Worm (Caenorhabditis elegans) whole organism, dauer: Measurements from ENCODE around the gene rbm-28.

Source experiments
- unc-62 ChIP-seq: sonication (generic microtip); optimal IDR thresholded peaks from 2 replicates; lab custom pipeline; 2017; ENCODE audit warnings: missing biosample characterization, missing genetic modification reagents, missing genetic modification characterization

Gene rbm-28

DNA sequence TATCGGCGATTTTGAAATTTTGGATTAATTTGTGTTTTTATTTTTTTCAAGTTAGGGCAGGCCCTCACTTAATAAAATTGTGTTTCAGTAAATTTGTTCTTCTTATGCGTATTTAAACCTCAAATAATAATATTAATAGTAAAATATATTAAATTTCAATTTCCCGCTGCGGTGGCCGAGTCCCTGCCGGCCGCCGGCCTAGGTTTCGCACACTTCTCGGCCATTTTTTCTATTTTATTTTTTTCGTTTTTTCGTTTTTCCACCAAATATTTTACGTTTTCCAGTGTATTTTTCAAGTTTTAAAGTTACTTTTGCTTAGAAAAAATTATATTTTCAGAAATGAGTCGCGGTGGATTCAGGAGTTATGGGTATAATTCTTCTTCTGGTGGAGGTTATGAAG, at the start of gene rbm-28:
Gene rbm-28 (plus strand): TSS at position 338 of the 400 bp plus-strand sequence.
- TF ChIP-seq unc-62 (GFP tag; lab: Kevin White, UChicago), result no peak

DNA sequence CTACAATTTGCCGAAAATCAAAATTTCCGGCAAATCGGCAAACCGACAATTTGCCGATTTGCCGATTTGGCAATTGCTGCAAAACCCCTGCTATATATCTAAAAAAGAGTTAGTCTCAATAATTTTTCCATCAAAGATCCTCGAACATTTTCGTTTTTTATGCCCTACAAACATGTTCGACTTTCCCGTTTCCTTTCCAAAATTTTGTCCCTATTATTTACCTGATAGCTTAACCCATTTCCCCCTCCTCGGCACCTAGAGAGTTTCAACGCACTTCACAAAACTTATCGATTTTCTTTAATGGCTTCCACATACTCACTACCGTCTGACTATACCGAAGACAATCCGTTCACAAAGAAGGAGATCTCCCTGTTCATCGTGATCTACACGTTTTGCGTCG, 48.4 kb upstream of the rbm-28 start, which contains the start of gene W01D2.6:
Gene W01D2.6 (plus strand): TSS at position 301 of the 400 bp plus-strand sequence.
- no peak for TF ChIP-seq unc-62 (GFP tag; lab: Kevin White, UChicago)

DNA sequence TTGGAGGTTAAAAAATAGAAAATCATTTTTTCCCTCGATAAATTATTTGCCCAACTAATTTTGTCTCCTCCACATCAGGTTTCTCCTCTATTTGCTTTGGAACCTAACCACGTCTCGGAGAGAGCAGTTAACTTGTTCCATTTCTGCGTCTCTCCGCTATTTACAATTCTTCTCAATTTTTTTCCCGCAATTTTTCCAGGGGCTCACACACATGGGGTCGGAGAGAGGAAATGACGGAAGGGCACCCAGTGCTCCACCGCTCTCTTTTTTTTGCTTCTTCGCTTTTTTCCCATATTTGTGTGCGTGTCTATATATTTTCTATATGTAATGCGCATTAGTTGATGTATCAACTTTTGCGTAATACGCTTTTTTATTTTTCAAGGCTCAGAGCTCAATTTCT, 46.5 kb upstream of the rbm-28 start:
- TF ChIP-seq unc-62 (GFP tag; lab: Kevin White, UChicago), result no peak

DNA sequence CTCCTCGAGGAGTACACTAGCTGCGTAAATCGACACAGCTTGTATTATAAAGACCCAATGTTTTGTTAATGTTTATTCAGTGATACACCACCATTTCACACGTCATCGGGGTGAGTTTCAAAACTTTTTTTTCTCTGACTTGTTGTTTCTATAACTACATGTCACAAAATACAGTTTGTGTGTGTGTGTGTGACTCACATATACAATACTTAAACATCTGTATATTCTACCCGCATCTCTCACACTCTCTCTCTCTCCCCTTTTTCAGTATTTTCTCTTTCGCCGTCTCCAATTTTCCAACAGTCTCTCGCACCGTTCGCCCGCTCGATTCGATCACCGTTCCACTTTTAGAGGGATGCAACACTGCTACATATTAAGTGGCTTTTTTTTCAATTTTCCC, 45.6 kb upstream of the rbm-28 start:
- TF ChIP-seq unc-62 (GFP tag; lab: Kevin White, UChicago), result no peak

DNA sequence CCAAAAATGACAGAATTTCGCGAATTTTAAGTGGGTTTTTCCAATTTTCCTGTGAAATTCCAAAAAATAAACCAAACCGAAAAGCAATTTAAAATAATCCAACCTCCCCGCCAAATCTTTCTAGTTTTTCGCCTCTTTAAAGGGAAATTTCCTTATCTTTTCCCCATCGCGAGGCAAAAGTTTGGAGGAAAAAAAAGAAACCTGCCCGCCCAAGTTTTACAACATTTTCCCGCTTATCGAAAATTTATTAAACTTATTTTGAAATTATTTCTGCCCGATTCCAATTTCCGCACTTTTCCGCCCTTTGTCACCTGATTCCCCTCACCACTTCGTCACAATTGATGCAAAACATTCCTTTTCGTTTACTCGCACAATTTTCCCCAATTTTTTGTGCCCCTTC, 44.8 kb upstream of the rbm-28 start, which contains the start of gene osta-3:
Gene osta-3 (plus strand): TSS at position 301 of the 400 bp plus-strand sequence.
- TF ChIP-seq unc-62 (GFP tag; lab: Kevin White, UChicago), result no peak

DNA sequence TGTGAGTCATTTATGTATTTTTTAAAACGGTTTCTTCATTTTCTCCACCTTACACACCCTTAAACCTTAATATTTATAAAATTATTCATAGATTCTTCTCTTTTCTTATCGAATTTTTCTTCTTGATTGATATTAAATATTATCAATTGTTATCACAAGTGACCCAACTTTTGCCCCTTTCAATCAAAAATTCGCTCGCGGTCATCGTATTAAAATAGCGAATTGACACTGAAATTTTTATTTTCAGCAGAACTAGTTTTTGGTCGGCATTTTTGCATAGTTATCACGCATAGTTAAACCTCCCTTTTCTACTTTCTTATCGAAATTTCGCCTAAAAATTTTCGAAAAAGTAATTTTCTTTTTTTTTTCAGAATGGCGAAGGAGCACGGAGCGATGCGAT, 44.4 kb upstream of the rbm-28 start:
- no peak for TF ChIP-seq unc-62 (GFP tag; lab: Kevin White, UChicago)

DNA sequence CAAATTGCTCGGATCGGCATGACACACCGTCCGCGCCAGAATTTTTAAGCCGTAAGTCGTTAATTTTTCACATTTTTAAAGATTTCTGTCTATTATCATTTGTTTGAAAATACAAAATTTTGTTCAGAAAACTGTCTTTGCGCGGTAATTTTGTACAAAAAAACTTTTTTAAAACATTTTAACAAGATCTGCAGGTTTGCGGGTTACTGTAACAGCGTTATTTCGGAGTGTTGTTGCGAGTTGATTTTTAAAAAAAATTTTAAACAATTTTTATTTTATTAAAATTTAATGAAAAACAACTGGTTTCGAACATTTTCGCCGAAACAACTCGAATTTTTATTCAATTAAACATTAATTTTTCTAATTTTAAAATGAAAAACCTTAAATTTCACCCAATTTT, 44.0 kb upstream of the rbm-28 start:
- no peak for TF ChIP-seq unc-62 (GFP tag; lab: Kevin White, UChicago)

DNA sequence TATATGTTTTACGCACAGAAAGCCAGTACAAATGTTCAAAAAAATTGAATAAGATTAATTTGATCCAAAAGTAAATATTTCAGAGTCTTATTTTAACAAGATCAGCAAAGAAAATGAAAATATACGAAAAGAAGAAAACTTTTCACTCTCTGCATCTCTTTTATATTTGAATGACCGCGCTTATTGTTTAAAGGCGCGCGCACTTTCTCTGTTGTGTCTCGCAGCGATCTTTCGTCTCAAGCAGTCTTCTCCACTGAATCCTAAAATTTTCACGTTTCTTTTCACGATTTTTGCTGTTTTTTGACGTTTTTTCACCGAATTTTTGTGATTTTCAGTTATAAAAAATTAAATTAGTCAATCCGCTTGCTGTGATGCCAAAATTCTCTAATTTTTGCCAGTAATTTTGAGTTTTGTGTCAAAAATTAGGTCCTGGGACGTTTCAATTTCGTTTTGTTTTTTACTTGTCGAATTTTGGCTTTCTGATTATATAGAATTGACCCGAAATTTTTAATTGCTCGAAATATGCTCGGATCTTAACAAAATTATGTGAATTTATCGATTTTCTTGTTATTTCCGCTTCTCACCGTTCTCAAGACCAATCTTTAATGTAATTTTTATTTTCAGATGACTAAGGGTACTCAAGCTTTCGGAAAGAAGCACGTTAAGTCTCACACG, 42.0 kb upstream of the rbm-28 start, which contains the start of gene W01D2.1:
Gene W01D2.1 (plus strand): TSS at position 625 of the 675 bp plus-strand sequence.
- TF ChIP-seq unc-62 (GFP tag; lab: Kevin White, UChicago), result no peak

DNA sequence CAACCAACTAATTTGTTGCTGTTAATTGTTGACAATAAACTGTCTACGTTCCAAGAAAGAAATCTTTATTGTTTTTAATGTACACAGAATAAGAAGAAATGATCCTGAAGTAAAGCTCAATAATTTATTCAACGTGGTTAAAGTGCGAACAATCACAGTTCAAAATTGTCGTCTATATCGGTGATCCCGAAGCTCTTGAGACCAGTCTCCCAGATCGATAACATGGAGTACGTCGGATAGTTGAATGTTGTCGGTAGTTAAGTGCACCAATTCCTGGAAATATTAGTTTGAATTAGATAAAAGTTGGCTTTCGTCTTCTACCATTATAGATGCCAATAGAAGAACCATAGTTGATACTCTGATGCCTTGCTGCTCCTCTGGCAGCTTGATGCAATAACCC, 41.0 kb upstream of the rbm-28 start:
- TF ChIP-seq unc-62 (GFP tag; lab: Kevin White, UChicago), result no peak

DNA sequence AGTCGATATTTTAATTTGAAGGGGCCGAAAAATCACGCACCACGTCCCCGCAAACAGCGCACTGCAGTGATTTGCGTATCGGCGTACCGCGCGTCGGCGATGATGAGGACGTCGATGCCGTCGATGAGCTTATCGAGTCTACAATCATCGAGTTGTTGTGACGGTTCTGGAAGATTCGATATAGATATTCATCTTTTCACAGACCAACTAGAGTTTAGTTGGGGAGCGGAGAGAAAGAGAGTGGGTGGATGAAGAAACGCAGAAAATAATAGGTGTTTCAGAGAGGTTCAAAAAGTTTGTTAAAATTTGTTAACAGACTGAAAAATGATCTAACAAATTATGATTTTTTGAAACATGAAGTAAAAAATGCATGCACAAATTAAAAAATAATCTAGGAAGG, 38.7 kb upstream of the rbm-28 start, which contains the start of gene nhr-61:
Gene nhr-61 (minus strand): TSS at position 168 of the 400 bp plus-strand sequence.
- TF ChIP-seq unc-62 (GFP tag; lab: Kevin White, UChicago), result no peak

DNA sequence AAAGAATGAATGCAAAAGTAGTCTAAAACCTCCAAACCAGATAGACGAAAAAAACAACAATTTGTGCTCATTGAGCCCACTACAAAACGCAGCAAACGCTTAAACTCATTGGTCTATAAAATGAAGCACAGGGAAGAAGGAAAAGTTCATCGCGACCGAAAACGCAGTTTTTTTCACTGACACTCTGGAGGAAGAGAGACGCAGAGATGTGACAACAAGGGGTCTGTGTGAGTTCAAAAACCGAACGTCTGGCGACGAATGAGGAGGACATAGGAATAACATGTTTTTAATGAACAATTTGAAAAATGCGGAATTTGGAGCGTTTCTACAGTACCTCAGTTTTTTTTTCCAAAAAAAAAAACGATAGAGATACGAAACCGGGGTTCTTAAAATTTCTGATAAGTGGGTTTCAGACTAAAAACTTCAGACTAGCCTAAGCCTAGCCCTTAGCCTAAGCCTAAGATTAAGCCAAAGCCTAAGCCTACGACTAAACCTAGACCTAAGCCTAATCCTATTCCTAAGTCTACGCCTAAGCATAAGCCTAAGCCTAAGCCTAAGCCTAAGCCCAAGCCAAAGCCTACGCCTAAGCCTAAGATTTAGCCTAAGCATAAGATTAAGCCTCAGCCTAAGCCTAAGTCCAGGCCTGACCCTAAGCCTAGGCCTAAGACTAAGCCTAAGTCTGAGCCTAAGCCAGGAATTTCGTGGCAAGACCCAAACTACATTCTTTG, 37.6 kb upstream of the rbm-28 start:
- no peak for TF ChIP-seq unc-62 (GFP tag; lab: Kevin White, UChicago)

DNA sequence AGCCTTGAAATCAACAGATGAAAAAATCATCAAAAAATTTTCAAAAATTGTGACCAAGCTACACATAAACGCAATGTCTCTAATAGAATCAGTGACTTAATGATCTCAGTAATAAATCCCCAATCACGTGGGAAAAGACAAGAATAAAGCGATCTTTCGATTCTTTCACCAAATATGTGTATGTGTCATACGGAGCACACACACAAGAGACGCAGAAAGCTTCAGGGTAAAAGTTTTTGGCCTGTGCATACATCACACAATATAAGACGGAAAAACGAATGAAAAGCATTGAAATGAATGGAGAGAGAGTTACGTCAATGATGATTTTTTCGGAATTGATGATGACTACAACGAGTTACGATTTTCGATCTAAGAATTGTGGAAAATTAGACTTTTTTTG, 36.6 kb upstream of the rbm-28 start:
- TF ChIP-seq unc-62 (GFP tag; lab: Kevin White, UChicago), result no peak

DNA sequence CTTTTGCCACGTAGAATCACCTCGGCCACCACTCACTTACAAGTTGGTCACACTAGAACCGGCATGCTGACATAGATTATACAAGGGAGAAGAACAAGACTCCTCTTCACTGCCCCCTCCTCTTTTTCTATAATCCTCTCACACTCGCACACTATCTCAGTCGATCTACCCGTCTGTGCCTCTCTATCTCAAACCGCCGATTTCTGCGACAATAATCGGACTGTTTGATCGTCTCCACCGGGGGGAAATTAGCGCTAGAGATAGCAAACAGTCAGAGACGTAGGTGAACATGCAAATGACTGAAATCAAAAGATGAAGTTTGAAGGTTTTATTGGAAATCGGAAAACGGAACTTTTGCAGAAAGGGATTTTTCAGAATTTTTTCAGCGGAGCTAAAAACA, 34.6 kb upstream of the rbm-28 start:
- TF ChIP-seq unc-62 (GFP tag; lab: Kevin White, UChicago), result no peak

DNA sequence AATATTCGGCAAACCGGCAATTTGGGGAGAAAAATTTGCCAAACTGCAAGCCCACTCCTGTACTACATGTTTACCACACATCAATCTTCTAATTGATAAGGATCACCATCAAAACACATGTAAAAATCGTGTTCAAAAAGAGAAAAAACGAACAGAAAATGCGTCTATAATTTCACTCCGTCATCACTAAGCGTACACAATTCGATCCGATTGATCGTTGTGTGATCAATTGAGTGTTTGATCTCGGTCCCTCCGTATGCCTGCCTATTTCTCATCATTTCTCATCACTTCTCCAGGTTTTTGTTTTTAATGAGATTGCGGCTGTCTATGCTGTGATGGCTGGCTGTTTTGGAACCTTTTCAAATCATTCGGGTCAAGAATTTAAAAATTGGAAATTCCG, 31.6 kb upstream of the rbm-28 start:
- no peak for TF ChIP-seq unc-62 (GFP tag; lab: Kevin White, UChicago)

DNA sequence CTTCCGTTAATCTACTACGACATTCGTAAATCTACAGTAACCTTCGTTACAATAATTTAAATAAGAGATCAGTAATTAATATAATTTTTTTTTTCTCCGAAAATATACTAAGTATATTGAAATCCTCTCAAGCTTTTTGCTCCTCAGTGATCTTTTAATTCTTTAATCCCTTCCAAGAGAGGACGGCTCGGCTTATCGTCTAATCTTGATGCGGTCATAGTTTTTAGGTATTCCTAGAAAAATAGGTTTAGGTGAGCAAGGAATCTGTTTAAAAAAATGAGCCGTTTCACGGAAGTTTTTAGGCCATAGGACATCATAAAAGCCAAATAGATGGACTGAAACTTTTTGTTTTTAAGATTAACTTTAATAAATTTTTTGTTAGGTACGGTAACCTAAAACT, 25.0 kb upstream of the rbm-28 start:
- TF ChIP-seq unc-62 (GFP tag; lab: Kevin White, UChicago), result no peak

DNA sequence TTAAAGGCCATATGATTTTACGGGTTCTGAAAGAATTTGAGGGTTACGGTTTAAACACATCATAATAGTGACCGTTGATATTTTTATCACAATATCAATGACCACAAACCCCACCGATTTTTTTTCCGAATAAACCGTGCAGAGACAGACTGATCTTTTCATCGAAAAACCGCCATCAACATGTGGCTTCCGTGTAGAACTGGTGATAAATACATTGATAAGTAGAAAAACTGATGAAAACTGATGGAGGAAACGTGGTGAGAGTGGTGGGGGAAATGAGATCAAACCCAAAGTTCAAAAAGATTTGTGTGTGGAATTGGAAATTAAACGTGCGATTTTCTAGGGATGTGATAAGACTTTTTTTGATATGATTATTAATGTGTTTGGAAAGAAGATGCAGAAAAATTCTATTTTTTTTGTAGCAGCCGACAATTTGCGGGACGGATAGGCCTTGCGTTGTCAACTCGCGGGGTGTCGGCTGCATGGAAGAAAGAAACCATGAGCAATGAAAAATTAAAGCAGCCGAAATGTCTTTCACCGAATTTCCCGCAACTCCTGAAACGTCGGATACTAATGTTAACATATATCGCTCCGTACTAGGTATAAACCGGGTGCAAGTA, 18.4 kb upstream of the rbm-28 start:
- no peak for TF ChIP-seq unc-62 (GFP tag; lab: Kevin White, UChicago)
